Worm (Caenorhabditis elegans): ENCODE results near the gene F08F8.10.

- no peak for TF ChIP-seq nhr-12 (tag; optimal IDR thresholded peaks at IDR 0.05)
- TF ChIP-seq snpc-4 (tag; optimal IDR thresholded peaks at IDR 0.05): no peak
- no peak for TF ChIP-seq lsy-2 (tag; optimal IDR thresholded peaks at IDR 0.05)
- no peak for TF ChIP-seq nhr-237 (tag; optimal IDR thresholded peaks at IDR 0.05)
- no peak for TF ChIP-seq drap-1 (GFP tag; optimal IDR thresholded peaks at IDR 0.05)
- no peak for TF ChIP-seq elt-1 (tag; optimal IDR thresholded peaks at IDR 0.05; ENCODE audit: borderline replicate concordance, insufficient read depth)
These were observed 33.9 kb downstream of the F08F8.10 start for ce11 chrIII:7323331-7323730.

Measured in whole organism, mixed stage, embryonic.